Worm (Caenorhabditis elegans) whole organism, late embryonic: Measurements from ENCODE around the gene F32D8.13.

Experiments used
- C08G9.2 ChIP-seq: sonication (generic microtip); optimal IDR thresholded peaks from 2 replicates; lab custom pipeline; 2016; ENCODE audit warnings: mild to moderate bottlenecking, missing genetic modification characterization, moderate library complexity, missing compliant biosample characterization
- ahr-1 ChIP-seq: sonication (generic microtip); optimal IDR thresholded peaks from 2 replicates; lab custom pipeline; 2016; ENCODE audit warnings: missing genetic modification characterization, missing compliant biosample characterization
- ama-1 ChIP-seq: fragments of 150-350 bp; optimal IDR thresholded peaks from 2 replicates; lab custom pipeline; 2014
- ceh-6 ChIP-seq: fragments of 200-800 bp; sonication (Bioruptor generic); optimal IDR thresholded peaks from 2 replicates; lab custom pipeline; 2018; ENCODE audit warnings: mild to moderate bottlenecking, missing genetic modification characterization, missing compliant biosample characterization
- elt-4 ChIP-seq: sonication (generic microtip); optimal IDR thresholded peaks from 2 replicates; lab custom pipeline; 2016; ENCODE audit warnings: missing genetic modification characterization, missing compliant biosample characterization
- ets-4 ChIP-seq: sonication (generic microtip); optimal IDR thresholded peaks from 2 replicates; lab custom pipeline; 2016; ENCODE audit warnings: missing genetic modification characterization, missing compliant biosample characterization
- nfya-1 ChIP-seq: sonication (generic microtip); optimal IDR thresholded peaks from 2 replicates; lab custom pipeline; 2017; ENCODE audit warnings: missing genetic modification characterization, mild to moderate bottlenecking, missing compliant biosample characterization, antibody characterized with exemption, moderate library complexity
- nhr-11 ChIP-seq: fragments of 150-350 bp; optimal IDR thresholded peaks from 2 replicates; lab custom pipeline; 2014; ENCODE audit warnings: missing biosample characterization, missing genetic modification characterization
- odd-2 ChIP-seq: sonication (generic microtip); optimal IDR thresholded peaks from 2 replicates; lab custom pipeline; 2017; ENCODE audit warnings: antibody characterized with exemption, mild to moderate bottlenecking, missing genetic modification characterization, missing compliant biosample characterization
- rnt-1 ChIP-seq: sonication (generic microtip); optimal IDR thresholded peaks from 2 replicates; lab custom pipeline; 2016; ENCODE audit warnings: missing genetic modification characterization, missing compliant biosample characterization
- sox-4 ChIP-seq: sonication (generic microtip); optimal IDR thresholded peaks from 2 replicates; lab custom pipeline; 2017; ENCODE audit warnings: mild to moderate bottlenecking, missing genetic modification characterization, inconsistent platforms, missing compliant biosample characterization
- unc-55 ChIP-seq: sonication (generic microtip); optimal IDR thresholded peaks from 2 replicates; lab custom pipeline; 2017; ENCODE audit warnings: missing biosample characterization, missing genetic modification reagents, missing genetic modification characterization

DNA sequence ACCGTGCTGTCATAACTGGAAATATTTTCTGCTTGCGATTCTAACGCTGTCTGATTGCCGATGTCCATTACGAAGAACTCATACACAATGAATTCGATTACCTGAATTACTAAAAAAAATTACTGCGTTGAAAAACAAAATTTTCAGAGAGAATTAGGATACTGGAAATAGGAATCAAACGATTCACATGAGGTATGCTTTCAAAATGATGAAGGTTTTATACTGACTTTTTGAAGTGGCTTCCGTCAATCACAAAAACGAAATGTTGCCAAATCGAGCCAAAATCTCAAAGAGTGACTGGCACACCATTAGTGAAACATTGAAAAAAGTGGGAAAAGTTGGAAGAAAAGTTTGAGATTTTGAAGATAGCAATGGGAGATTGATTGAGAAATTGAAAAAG lies 12.7 kb upstream of the F32D8.13 start, which contains the start of gene zzz-1:
- TF ChIP-seq ceh-6 (no peak), ets-4 (tag; lab: Kevin White, UChicago) (no peak), rnt-1 (no peak), nhr-11 (no peak), C08G9.2 (tag; lab: Kevin White, UChicago) (no peak), elt-4 (no peak), sox-4 (tag; lab: Kevin White, UChicago) (no peak), nfya-1 (tag; lab: Kevin White, UChicago) (no peak), ama-1 (lab: Kevin White, UChicago) (no peak), ahr-1 (tag; lab: Kevin White, UChicago) (no peak), odd-2 (tag; lab: Kevin White, UChicago) (no peak), unc-55 (GFP tag; lab: Kevin White, UChicago) (no peak)
